Worm (Caenorhabditis elegans) whole organism, L2 larva: ENCODE data around the gene iff-2.

Source experiments
- F13H6.1 ChIP-seq: sonication (generic microtip); optimal IDR thresholded peaks from 2 replicates; lab custom pipeline; 2016; ENCODE audit warnings: missing genetic modification characterization, missing compliant biosample characterization
- egl-27 ChIP-seq: sonication (generic microtip); optimal IDR thresholded peaks from 3 replicates; lab custom pipeline; 2017; ENCODE audit warnings: missing biosample characterization, missing genetic modification reagents, missing genetic modification characterization
- lin-13 ChIP-seq: fragments of 150-350 bp; optimal IDR thresholded peaks from 2 replicates; lab custom pipeline; 2014; ENCODE audit warnings: missing biosample characterization, missing genetic modification reagents, missing genetic modification characterization
- lsy-2 ChIP-seq, 2 experiments: fragments of 150-350 bp in 1 of 2; sonication (generic microtip) in 1 of 2; optimal IDR thresholded peaks; 2 replicates each; lab custom pipeline; 2014 to 2017; ENCODE audit warnings: missing biosample characterization in 2 of 2, missing genetic modification characterization in 2 of 2
- unc-39 ChIP-seq: fragments of 150-350 bp; optimal IDR thresholded peaks from 2 replicates; lab custom pipeline; 2014; ENCODE audit warnings: missing biosample characterization, missing genetic modification characterization
- ztf-1 ChIP-seq: fragments of 200-800 bp; sonication (Bioruptor generic); conservative IDR thresholded peaks from 2 replicates; pipeline ENCODE4 v1.3.6; 2022; ENCODE audit warnings: missing genetic modification characterization, missing compliant biosample characterization

DNA sequence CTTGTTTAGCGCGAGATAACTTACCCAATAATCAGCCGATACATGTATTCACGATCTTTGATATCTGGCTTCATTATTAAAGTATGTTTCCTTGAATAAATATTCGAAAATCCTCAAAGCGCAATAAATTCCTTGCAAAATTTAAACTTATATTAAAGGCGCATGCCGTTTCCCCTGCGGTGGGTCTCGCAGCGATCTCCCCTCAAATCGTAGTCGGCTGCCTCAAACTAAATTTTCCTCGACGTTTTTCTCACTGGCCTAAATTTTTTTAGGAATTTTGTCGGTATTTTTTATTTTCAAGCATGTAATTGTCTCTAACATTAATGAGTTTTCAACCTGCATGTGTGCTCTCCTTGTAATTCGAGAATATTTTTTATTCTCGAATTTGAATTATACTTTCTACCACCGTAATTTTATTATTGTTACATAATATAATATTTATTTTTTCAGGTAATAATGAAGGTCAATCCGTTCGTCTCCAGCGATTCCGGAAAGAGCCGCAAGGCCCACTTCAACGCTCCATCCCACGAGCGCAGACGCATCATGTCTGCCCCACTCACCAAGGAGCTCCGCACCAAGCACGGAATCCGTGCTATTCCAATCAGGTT, 41.3 kb upstream of the iff-2 start, which contains the start of the genes cpf-1 and rpl-26:
- TF ChIP-seq egl-27 (tag; lab: Kevin White, UChicago), result no peak
- peak; percentile 22 to 89 for TF ChIP-seq lsy-2 (tag; optimal IDR thresholded peaks at IDR 0.05; lab: Kevin White, UChicago)
- no peak for TF ChIP-seq ztf-1 (GFP tag; lab: Robert Waterston, UW)
- no peak for TF ChIP-seq lin-13 (GFP tag; lab: Kevin White, UChicago)
- no peak for TF ChIP-seq F13H6.1
- no peak for TF ChIP-seq unc-39 (tag; lab: Kevin White, UChicago)
